Fruit fly (Drosophila melanogaster): Measurements from ENCODE around the gene GCS2beta.

The GCS2beta gene

dm6 chr2L:17485457-17485856 lies 1.4 kb upstream of the GCS2beta start, which contains the start of the genes CG43221 and CG43645:
TSS of gene CG43221 (plus strand) at chr2L:17485757.
TSS of gene CG43645 (plus strand) at chr2L:17485757.
- no peak for TF ChIP-seq CG1620 (GFP tag; optimal IDR thresholded peaks at IDR 0.05)
- no peak for TF ChIP-seq Mnt (GFP tag; optimal IDR thresholded peaks at IDR 0.05)
- TF ChIP-seq toe (GFP tag; optimal IDR thresholded peaks at IDR 0.05) = no peak
- no peak for TF ChIP-seq CG33017 (tag; optimal IDR thresholded peaks at IDR 0.05)
- no peak for TF ChIP-seq CG11617 (GFP tag; optimal IDR thresholded peaks at IDR 0.05)
- no peak for TF ChIP-seq tj (GFP tag; optimal IDR thresholded peaks at IDR 0.05)
- TF ChIP-seq Hr96 (GFP tag; optimal IDR thresholded peaks at IDR 0.05) = no peak
- no peak for TF ChIP-seq CG12768 (GFP tag; optimal IDR thresholded peaks at IDR 0.05)
- TF ChIP-seq Clk (GFP tag; optimal IDR thresholded peaks at IDR 0.05) = no peak
- no peak for TF ChIP-seq CG7045 (GFP tag; optimal IDR thresholded peaks at IDR 0.05)
- TF ChIP-seq CG7101 (tag; optimal IDR thresholded peaks at IDR 0.05) = no peak
- TF ChIP-seq pad (GFP tag; optimal IDR thresholded peaks at IDR 0.05) = no peak
- TF ChIP-seq bab1 (GFP tag; optimal IDR thresholded peaks at IDR 0.05) = no peak
- TF ChIP-seq Crg-1 (GFP tag; optimal IDR thresholded peaks at IDR 0.05) = no peak

dm6 chr2L:17480943-17481580 lies 3.0 kb downstream of the GCS2beta start, which contains the start of the genes fws and Lamtor3:
TSS of gene fws (minus strand) at chr2L:17481029.
TSS of gene Lamtor3 (plus strand) at chr2L:17481231.
- TF ChIP-seq CG5204 (GFP tag; optimal IDR thresholded peaks at IDR 0.05) (no peak), ovo (GFP tag; optimal IDR thresholded peaks at IDR 0.05) (peak; percentile 64), tj (GFP tag; optimal IDR thresholded peaks at IDR 0.05) (peak; percentile 84), cic (GFP tag; optimal IDR thresholded peaks at IDR 0.05) (peak; percentile 42), Hr96 (GFP tag; optimal IDR thresholded peaks at IDR 0.05) (no peak), toe (GFP tag; optimal IDR thresholded peaks at IDR 0.05) (peak; percentile 75), bab1 (GFP tag; optimal IDR thresholded peaks at IDR 0.05) (peak; percentile 97), Mnt (GFP tag; optimal IDR thresholded peaks at IDR 0.05) (peak; percentile 86), CG1620 (GFP tag; optimal IDR thresholded peaks at IDR 0.05) (peak; percentile 81), CG12768 (GFP tag; optimal IDR thresholded peaks at IDR 0.05) (peak; percentile 97), pad (GFP tag; optimal IDR thresholded peaks at IDR 0.05) (peak; percentile 90), cnc (optimal IDR thresholded peaks at IDR 0.05) (no peak), CG7045 (GFP tag; optimal IDR thresholded peaks at IDR 0.05) (peak; percentile 97), Crg-1 (GFP tag; optimal IDR thresholded peaks at IDR 0.05) (peak; percentile 94), CG7101 (tag; optimal IDR thresholded peaks at IDR 0.05) (peak; percentile 99), Clk (GFP tag; optimal IDR thresholded peaks at IDR 0.05) (peak; percentile 94), CG14711 (tag; optimal IDR thresholded peaks at IDR 0.05) (peak; percentile 98), CG11617 (GFP tag; optimal IDR thresholded peaks at IDR 0.05) (peak; percentile 96), CG33017 (tag; optimal IDR thresholded peaks at IDR 0.05) (peak; percentile 98), kay (GFP tag; ENCODE audit: borderline replicate concordance) (peak; percentile 84)

dm6 chr2L:17477710-17478109 lies 6.4 kb downstream of the GCS2beta start, which contains the start of gene cass:
TSS of gene cass (minus strand) at chr2L:17477888.
- TF ChIP-seq Hr96 (GFP tag; optimal IDR thresholded peaks at IDR 0.05) (no peak), ovo (GFP tag; optimal IDR thresholded peaks at IDR 0.05) (peak; percentile 98), CG12768 (GFP tag; optimal IDR thresholded peaks at IDR 0.05) (no peak), Mnt (GFP tag; optimal IDR thresholded peaks at IDR 0.05) (peak; percentile 33), CG7045 (GFP tag; optimal IDR thresholded peaks at IDR 0.05) (no peak), tj (GFP tag; optimal IDR thresholded peaks at IDR 0.05) (no peak), CG11617 (GFP tag; optimal IDR thresholded peaks at IDR 0.05) (peak; percentile 8), Clk (GFP tag; optimal IDR thresholded peaks at IDR 0.05) (no peak), CG14711 (tag; optimal IDR thresholded peaks at IDR 0.05) (no peak), bab1 (GFP tag; optimal IDR thresholded peaks at IDR 0.05) (peak; percentile 73), CG1620 (GFP tag; optimal IDR thresholded peaks at IDR 0.05) (no peak), cic (GFP tag; optimal IDR thresholded peaks at IDR 0.05) (peak; percentile 18), CG7101 (tag; optimal IDR thresholded peaks at IDR 0.05) (no peak), CG5204 (GFP tag; optimal IDR thresholded peaks at IDR 0.05) (no peak), kay (GFP tag; ENCODE audit: borderline replicate concordance) (no peak), cnc (optimal IDR thresholded peaks at IDR 0.05) (no peak), CG33017 (tag; optimal IDR thresholded peaks at IDR 0.05) (no peak), toe (GFP tag; optimal IDR thresholded peaks at IDR 0.05) (no peak), Crg-1 (GFP tag; optimal IDR thresholded peaks at IDR 0.05) (no peak), pad (GFP tag; optimal IDR thresholded peaks at IDR 0.05) (peak; percentile 19)

- TF ChIP-seq tj (GFP tag; optimal IDR thresholded peaks at IDR 0.05) (peak; percentile 4), bab1 (GFP tag; optimal IDR thresholded peaks at IDR 0.05) (peak; percentile 38), CG12768 (GFP tag; optimal IDR thresholded peaks at IDR 0.05) (peak; percentile 54), Crg-1 (GFP tag; optimal IDR thresholded peaks at IDR 0.05) (no peak), CG7045 (GFP tag; optimal IDR thresholded peaks at IDR 0.05) (peak; percentile 4), CG14711 (tag; optimal IDR thresholded peaks at IDR 0.05) (peak; percentile 6), ovo (GFP tag; optimal IDR thresholded peaks at IDR 0.05) (peak; percentile 40), pad (GFP tag; optimal IDR thresholded peaks at IDR 0.05) (peak; percentile 37), kay (GFP tag; ENCODE audit: borderline replicate concordance) (no peak), CG1620 (GFP tag; optimal IDR thresholded peaks at IDR 0.05) (no peak), CG11617 (GFP tag; optimal IDR thresholded peaks at IDR 0.05) (peak; percentile 36)
These were observed 11.3 kb downstream of the GCS2beta start, which contains the start of gene BicD for dm6 chr2L:17472582-17473524. TSS of gene BicD (minus strand) at chr2L:17473215.

- no peak for TF ChIP-seq pad (GFP tag; optimal IDR thresholded peaks at IDR 0.05)
- TF ChIP-seq CG1620 (GFP tag; optimal IDR thresholded peaks at IDR 0.05) = no peak
- TF ChIP-seq cic (GFP tag; optimal IDR thresholded peaks at IDR 0.05) = no peak
- no peak for TF ChIP-seq Crg-1 (GFP tag; optimal IDR thresholded peaks at IDR 0.05)
- TF ChIP-seq Mnt (GFP tag; optimal IDR thresholded peaks at IDR 0.05) = no peak
- TF ChIP-seq CG33017 (tag; optimal IDR thresholded peaks at IDR 0.05) = no peak
- no peak for TF ChIP-seq kay (GFP tag; ENCODE audit: borderline replicate concordance)
- TF ChIP-seq Clk (GFP tag; optimal IDR thresholded peaks at IDR 0.05) = no peak
- no peak for TF ChIP-seq CG12768 (GFP tag; optimal IDR thresholded peaks at IDR 0.05)
- no peak for TF ChIP-seq CG5204 (GFP tag; optimal IDR thresholded peaks at IDR 0.05)
- no peak for TF ChIP-seq bab1 (GFP tag; optimal IDR thresholded peaks at IDR 0.05)
- TF ChIP-seq cnc (optimal IDR thresholded peaks at IDR 0.05) = no peak
- no peak for TF ChIP-seq ovo (GFP tag; optimal IDR thresholded peaks at IDR 0.05)
- no peak for TF ChIP-seq tj (GFP tag; optimal IDR thresholded peaks at IDR 0.05)
- TF ChIP-seq Hr96 (GFP tag; optimal IDR thresholded peaks at IDR 0.05) = no peak
These were observed 12.6 kb downstream of the GCS2beta start, which contains the start of gene Sgt for dm6 chr2L:17471524-17471923. TSS of gene Sgt (plus strand) at chr2L:17471603.

Data from whole organism, adult.